Worm (Caenorhabditis elegans) whole organism, L3 larva: Measurements from ENCODE around the gene daf-42.
A peak's percentile ranks its signal among the peaks of the same experiment; 100 is the strongest.

Source experiments
- R02D3.7 ChIP-seq: fragments of 150-350 bp; optimal IDR thresholded peaks from 2 replicates; lab custom pipeline; 2014; ENCODE audit warnings: missing biosample characterization, missing genetic modification characterization
- ama-1 ChIP-seq: fragments of 150-350 bp; optimal IDR thresholded peaks from 2 replicates; lab custom pipeline; 2018
- ceh-16 ChIP-seq: sonication (generic microtip); optimal IDR thresholded peaks from 2 replicates; lab custom pipeline; 2017; ENCODE audit warnings: missing biosample characterization, missing genetic modification characterization
- ceh-28 ChIP-seq: fragments of 150-350 bp; optimal IDR thresholded peaks from 2 replicates; lab custom pipeline; 2014; ENCODE audit warnings: missing biosample characterization, missing genetic modification reagents, missing genetic modification characterization
- egl-27 ChIP-seq: sonication (generic microtip); optimal IDR thresholded peaks from 4 replicates; lab custom pipeline; 2017; ENCODE audit warnings: missing biosample characterization, missing genetic modification reagents, missing genetic modification characterization
- egl-5 ChIP-seq: fragments of 150-350 bp; optimal IDR thresholded peaks from 2 replicates; lab custom pipeline; 2017; ENCODE audit warnings: missing biosample characterization, missing genetic modification reagents, missing genetic modification characterization, inconsistent platforms
- elt-2 ChIP-seq: sonication (generic microtip); optimal IDR thresholded peaks from 2 replicates; lab custom pipeline; 2016; ENCODE audit warnings: missing genetic modification reagents, mild to moderate bottlenecking, missing genetic modification characterization, missing compliant biosample characterization
- elt-3 ChIP-seq, 3 experiments: fragments of 150-350 bp in 1 of 3; sonication (generic microtip) in 2 of 3; optimal IDR thresholded peaks; 2 replicates in 2 of 3; 4 replicates in 1 of 3; lab custom pipeline; 2014 to 2017; ENCODE audit warnings: missing biosample characterization in 3 of 3, missing genetic modification characterization in 3 of 3
- eor-1 ChIP-seq, 2 experiments: fragments of 150-350 bp; optimal IDR thresholded peaks; 2 replicates each; lab custom pipeline; 2014 to 2018; ENCODE audit warnings: missing biosample characterization in 2 of 2, missing genetic modification characterization in 2 of 2
- fkh-10 ChIP-seq: sonication (generic microtip); optimal IDR thresholded peaks from 2 replicates; lab custom pipeline; 2017; ENCODE audit warnings: missing biosample characterization, missing genetic modification reagents, missing genetic modification characterization
- fkh-2 ChIP-seq: fragments of 150-350 bp; optimal IDR thresholded peaks from 2 replicates; lab custom pipeline; 2014; ENCODE audit warnings: missing biosample characterization, missing genetic modification reagents, missing genetic modification characterization
- hmg-11 ChIP-seq: sonication (generic microtip); optimal IDR thresholded peaks from 2 replicates; lab custom pipeline; 2016; ENCODE audit warnings: missing genetic modification characterization, missing compliant biosample characterization
- jun-1 ChIP-seq: fragments of 150-350 bp; optimal IDR thresholded peaks from 2 replicates; lab custom pipeline; 2014; ENCODE audit warnings: missing biosample characterization, missing genetic modification reagents, missing genetic modification characterization
- lin-15B ChIP-seq: fragments of 150-350 bp; optimal IDR thresholded peaks from 2 replicates; lab custom pipeline; 2014; ENCODE audit warnings: missing biosample characterization, missing genetic modification characterization
- lin-39 ChIP-seq: fragments of 150-350 bp; optimal IDR thresholded peaks from 2 replicates; lab custom pipeline; 2018; ENCODE audit warnings: missing biosample characterization, missing genetic modification reagents, missing genetic modification characterization
- mdl-1 ChIP-seq: fragments of 150-350 bp; optimal IDR thresholded peaks from 2 replicates; lab custom pipeline; 2014; ENCODE audit warnings: missing biosample characterization, missing genetic modification characterization
- mml-1 ChIP-seq: fragments of 150-350 bp; sonication (generic microtip); optimal IDR thresholded peaks from 3 replicates; lab custom pipeline; 2014; ENCODE audit warnings: missing biosample characterization, missing genetic modification characterization
- nfya-1 ChIP-seq: sonication (generic microtip); optimal IDR thresholded peaks from 2 replicates; lab custom pipeline; 2017; ENCODE audit warnings: missing genetic modification characterization, mild to moderate bottlenecking, missing compliant biosample characterization, antibody characterized with exemption, moderate library complexity; ENCODE audit not compliant: insufficient read depth
- nhr-12 ChIP-seq: fragments of 150-350 bp; optimal IDR thresholded peaks from 2 replicates; lab custom pipeline; 2014; ENCODE audit warnings: missing biosample characterization, missing genetic modification characterization
- nhr-23 ChIP-seq: fragments of 150-350 bp; optimal IDR thresholded peaks from 2 replicates; lab custom pipeline; 2014; ENCODE audit warnings: missing biosample characterization, missing genetic modification reagents, missing genetic modification characterization
- nhr-237 ChIP-seq: fragments of 150-350 bp; optimal IDR thresholded peaks from 2 replicates; lab custom pipeline; 2014; ENCODE audit warnings: missing biosample characterization, missing genetic modification characterization
- nhr-25 ChIP-seq: sonication (generic microtip); optimal IDR thresholded peaks from 2 replicates; lab custom pipeline; 2017; ENCODE audit warnings: missing biosample characterization, missing genetic modification characterization
- nhr-43 ChIP-seq: sonication (generic microtip); optimal IDR thresholded peaks from 2 replicates; lab custom pipeline; 2016; ENCODE audit warnings: mild to moderate bottlenecking, missing genetic modification characterization, missing compliant biosample characterization; ENCODE audit not compliant: poor library complexity, severe bottlenecking
- nhr-67 ChIP-seq: fragments of 150-350 bp; optimal IDR thresholded peaks from 2 replicates; lab custom pipeline; 2014; ENCODE audit warnings: missing biosample characterization, missing genetic modification characterization
- nhr-76 ChIP-seq: fragments of 150-350 bp; sonication (generic microtip); optimal IDR thresholded peaks from 5 replicates; lab custom pipeline; 2014; ENCODE audit warnings: missing biosample characterization, missing genetic modification characterization
- nhr-77 ChIP-seq: fragments of 150-350 bp; optimal IDR thresholded peaks from 2 replicates; lab custom pipeline; 2014; ENCODE audit warnings: missing biosample characterization, missing genetic modification characterization
- pha-4 ChIP-seq: fragments of 150-350 bp; optimal IDR thresholded peaks from 2 replicates; lab custom pipeline; 2014; ENCODE audit warnings: missing biosample characterization, missing genetic modification reagents, missing genetic modification characterization
- pqm-1 ChIP-seq: fragments of 150-350 bp; optimal IDR thresholded peaks from 2 replicates; lab custom pipeline; 2017; ENCODE audit warnings: missing biosample characterization, missing genetic modification characterization, inconsistent platforms
- sea-2 ChIP-seq: fragments of 150-350 bp; sonication (generic microtip); optimal IDR thresholded peaks from 4 replicates; lab custom pipeline; 2014; ENCODE audit warnings: missing biosample characterization, missing genetic modification reagents, missing genetic modification characterization
- skn-1 ChIP-seq: fragments of 150-350 bp; optimal IDR thresholded peaks from 2 replicates; lab custom pipeline; 2014; ENCODE audit warnings: missing biosample characterization, missing genetic modification characterization
- tbx-2 ChIP-seq: sonication (generic microtip); optimal IDR thresholded peaks from 2 replicates; lab custom pipeline; 2016; ENCODE audit warnings: mild to moderate bottlenecking, missing genetic modification characterization, missing compliant biosample characterization
- unc-39 ChIP-seq: sonication (generic microtip); optimal IDR thresholded peaks from 4 replicates; lab custom pipeline; 2017; ENCODE audit warnings: missing biosample characterization, missing genetic modification characterization
- unc-62 ChIP-seq: fragments of 150-350 bp; sonication (generic microtip); optimal IDR thresholded peaks from 4 replicates; lab custom pipeline; 2014; ENCODE audit warnings: missing biosample characterization, missing genetic modification reagents, missing genetic modification characterization

Gene daf-42

DNA sequence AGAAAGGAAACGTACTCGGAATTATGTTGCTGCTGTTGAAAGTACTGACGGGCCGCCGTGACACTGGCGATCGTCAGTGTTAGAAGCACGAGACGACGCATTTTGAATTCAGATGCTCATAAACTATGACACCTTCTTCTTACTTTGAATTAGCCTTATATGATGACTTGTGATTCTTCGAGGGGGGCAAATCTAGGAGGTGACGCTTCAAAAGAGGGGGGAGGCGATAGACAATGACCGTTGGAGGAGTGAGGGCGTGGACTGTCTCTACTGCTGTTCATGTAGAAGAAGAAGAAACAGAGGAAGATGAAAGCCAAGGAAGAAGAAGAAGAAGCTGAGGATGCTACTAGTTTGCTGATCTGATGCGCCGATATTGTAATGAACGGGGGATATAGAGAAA lies at the start of gene daf-42:
TSS of gene daf-42 (minus strand) at position 101 of the 400 bp plus-strand sequence.
- TF ChIP-seq pqm-1 (no peak), nhr-43 (tag; lab: Kevin White, UChicago) (no peak), unc-39 (tag; lab: Kevin White, UChicago) (no peak), nhr-25 (tag; lab: Kevin White, UChicago) (no peak), tbx-2 (tag; lab: Kevin White, UChicago) (no peak), fkh-10 (GFP tag; lab: Kevin White, UChicago) (no peak), skn-1 (tag; lab: Kevin White, UChicago) (no peak), fkh-2 (tag; lab: Kevin White, UChicago) (no peak), nhr-77 (tag; lab: Kevin White, UChicago) (no peak), egl-5 (tag; lab: Kevin White, UChicago) (no peak), nhr-23 (tag; lab: Kevin White, UChicago) (no peak), nhr-67 (tag; lab: Kevin White, UChicago) (no peak), lin-15B (tag; lab: Kevin White, UChicago) (no peak), mml-1 (no peak), ceh-28 (no peak), nhr-76 (tag; lab: Kevin White, UChicago) (no peak), lin-39 (tag; lab: Kevin White, UChicago) (no peak)

DNA sequence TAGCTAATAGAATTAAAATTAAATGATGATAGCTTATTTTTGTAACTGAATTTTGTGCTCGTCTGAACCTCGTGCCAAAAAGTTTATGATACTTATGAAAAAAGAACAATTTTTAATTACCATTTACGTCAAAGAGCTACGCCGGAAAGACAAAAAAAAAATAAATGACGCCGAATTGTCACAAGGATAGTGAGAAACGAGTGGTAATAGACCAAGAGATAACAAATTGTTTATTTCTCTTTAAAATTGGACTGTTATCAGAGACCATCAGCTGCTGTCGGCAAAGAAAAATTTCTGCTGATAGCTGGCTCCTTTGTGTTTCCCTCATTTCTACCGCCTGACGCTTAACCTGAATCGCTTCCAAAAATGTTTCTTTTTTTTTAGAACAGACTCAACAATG lies 47.0 kb upstream of the daf-42 start, which contains the start of gene pitr-1:
TSS of gene pitr-1 (plus strand) at position 386 of the 400 bp plus-strand sequence.
- TF ChIP-seq jun-1 (tag; lab: Kevin White, UChicago) (peak; percentile 70), eor-1 (tag; optimal IDR thresholded peaks at IDR 0.05; lab: Kevin White, UChicago) (no peak), egl-27 (tag; lab: Kevin White, UChicago) (no peak), ceh-16 (tag; lab: Kevin White, UChicago) (no peak), unc-62 (no peak), nfya-1 (no peak), elt-3 (tag; optimal IDR thresholded peaks at IDR 0.05; lab: Kevin White, UChicago) (no peak), nhr-12 (tag; lab: Kevin White, UChicago) (no peak), pha-4 (tag; lab: Kevin White, UChicago) (peak; percentile 30), hmg-11 (tag; lab: Kevin White, UChicago) (no peak), nhr-237 (tag; lab: Kevin White, UChicago) (no peak), fkh-2 (tag; lab: Kevin White, UChicago) (no peak), elt-2 (tag; lab: Kevin White, UChicago) (peak; percentile 87), lin-15B (tag; lab: Kevin White, UChicago) (no peak), nhr-67 (tag; lab: Kevin White, UChicago) (no peak), unc-39 (tag; lab: Kevin White, UChicago) (no peak), tbx-2 (tag; lab: Kevin White, UChicago) (no peak), nhr-25 (tag; lab: Kevin White, UChicago) (no peak), mdl-1 (tag; lab: Kevin White, UChicago) (no peak), R02D3.7 (tag; lab: Kevin White, UChicago) (no peak), pqm-1 (peak; percentile 83), ama-1 (lab: Kevin White, UChicago) (no peak)
- TF ChIP-seq, all 47 proteins: peak for 4

DNA sequence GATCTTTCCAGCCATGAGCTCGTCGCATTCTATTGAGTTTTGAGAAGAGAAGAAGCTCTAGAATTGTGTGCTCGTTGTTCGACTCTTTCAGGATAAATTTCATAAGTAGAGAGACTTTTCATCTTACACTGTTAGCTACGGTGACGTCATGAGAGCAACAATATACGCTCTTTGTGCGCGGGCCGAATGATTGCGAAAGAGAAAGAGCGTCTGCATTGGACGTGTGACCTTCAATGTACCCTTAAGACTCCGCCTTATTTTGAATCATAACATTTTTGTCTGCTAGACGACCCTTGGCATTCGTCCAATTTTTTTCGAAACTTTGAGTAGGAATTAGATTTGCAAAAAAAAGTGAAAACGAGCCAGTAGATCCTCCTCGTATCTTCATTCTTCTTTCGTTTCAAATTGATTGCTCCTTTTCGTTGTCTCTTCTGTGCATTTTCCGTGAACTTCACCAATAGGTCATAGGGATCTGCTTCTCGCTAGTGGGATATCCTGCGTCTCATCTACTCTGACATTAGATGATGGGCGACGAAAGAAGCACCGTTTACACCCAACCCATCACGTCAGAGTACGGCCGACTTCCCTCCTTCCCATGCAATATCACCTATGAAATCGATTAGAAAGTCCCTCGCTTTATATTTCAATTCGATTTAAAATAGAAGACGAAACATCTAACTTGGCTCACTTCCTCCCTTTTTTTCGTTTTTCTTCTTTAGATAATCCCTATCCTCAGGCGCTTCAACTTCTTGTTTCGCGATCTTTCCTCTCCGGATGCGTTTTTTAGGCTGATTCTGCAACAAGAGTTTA lies 45.1 kb upstream of the daf-42 start:
- TF ChIP-seq nhr-43 (tag; lab: Kevin White, UChicago) (no peak), nfya-1 (peak; percentile 61), sea-2 (GFP tag; lab: Kevin White, UChicago) (peak; percentile 60), ceh-28 (no peak), pha-4 (tag; lab: Kevin White, UChicago) (peak; percentile 49), ama-1 (lab: Kevin White, UChicago) (peak; percentile 49), elt-2 (tag; lab: Kevin White, UChicago) (no peak), lin-39 (tag; lab: Kevin White, UChicago) (peak; percentile 32), fkh-10 (GFP tag; lab: Kevin White, UChicago) (peak; percentile 75)
